Worm (Caenorhabditis elegans): ENCODE measurements around the gene dis-3.

ce11 chrIV:10089777-10090176 is 7.2 kb upstream of the dis-3 start, which contains the start of gene ttr-39:
- TF ChIP-seq elt-2 (tag; optimal IDR thresholded peaks at IDR 0.05) (no peak), rnt-1 (tag; optimal IDR thresholded peaks at IDR 0.05) (no peak), mec-3 (tag; optimal IDR thresholded peaks at IDR 0.05; ENCODE audit: borderline replicate concordance) (no peak)

Measured in whole organism, late embryonic.